Fruit fly (Drosophila melanogaster) whole organism, embryonic: ENCODE measurements around the gene TTLL5.

Experiments used
- Aef1 ChIP-seq: fragments of 200-800 bp; sonication (Bioruptor generic); IDR thresholded peaks from 3 replicates; pipeline ENCODE4 v1.3.6; 2022; ENCODE audit warnings: missing biosample characterization, missing genetic modification characterization
- Bgb ChIP-seq: fragments of 200-800 bp; sonication (Bioruptor generic); IDR thresholded peaks from 2 replicates; pipeline ENCODE4 v1.3.6; 2022; ENCODE audit warnings: missing biosample characterization, missing genetic modification characterization; ENCODE audit not compliant: partially characterized antibody
- CG11723 ChIP-seq: fragments of 200-800 bp; sonication (Bioruptor generic); optimal IDR thresholded peaks from 2 replicates; lab custom pipeline; 2017; ENCODE audit warnings: missing biosample characterization, mild to moderate bottlenecking, missing genetic modification characterization
- CG1233 ChIP-seq: fragments of 200-800 bp; sonication (Bioruptor generic); optimal IDR thresholded peaks from 4 replicates; lab custom pipeline; 2018; ENCODE audit warnings: missing biosample characterization, mild to moderate bottlenecking, missing genetic modification characterization
- CG14710 ChIP-seq: fragments of 200-800 bp; sonication (Bioruptor generic); optimal IDR thresholded peaks from 3 replicates; lab custom pipeline; 2019; ENCODE audit warnings: missing biosample characterization, mild to moderate bottlenecking, missing genetic modification characterization, moderate library complexity
- CG15479 ChIP-seq: fragments of 200-800 bp; sonication (Bioruptor generic); optimal IDR thresholded peaks from 3 replicates; lab custom pipeline; 2019; ENCODE audit warnings: missing biosample characterization, mild to moderate bottlenecking, missing genetic modification characterization, moderate library complexity
- CG1603 ChIP-seq: fragments of 200-800 bp; sonication (Bioruptor generic); optimal IDR thresholded peaks from 2 replicates; lab custom pipeline; 2019; ENCODE audit warnings: missing biosample characterization, mild to moderate bottlenecking, missing genetic modification characterization, moderate library complexity
- CG16779 ChIP-seq: fragments of 200-800 bp; sonication (Bioruptor generic); IDR thresholded peaks from 2 replicates; pipeline ENCODE4 v1.3.6; 2022; ENCODE audit warnings: missing biosample characterization, missing genetic modification characterization
- CG1832 ChIP-seq: fragments of 200-800 bp; sonication (Bioruptor generic); optimal IDR thresholded peaks from 2 replicates; lab custom pipeline; 2017; ENCODE audit warnings: missing biosample characterization, mild to moderate bottlenecking, missing genetic modification characterization, inconsistent platforms
- CG2116 ChIP-seq: fragments of 200-800 bp; sonication (Bioruptor generic); optimal IDR thresholded peaks from 3 replicates; lab custom pipeline; 2018; ENCODE audit warnings: missing biosample characterization, mild to moderate bottlenecking, missing genetic modification characterization
- CG2202 ChIP-seq: fragments of 200-800 bp; sonication (Bioruptor generic); optimal IDR thresholded peaks from 2 replicates; lab custom pipeline; 2018; ENCODE audit warnings: missing biosample characterization, mild to moderate bottlenecking, missing genetic modification characterization
- CG30403 ChIP-seq: fragments of 200-800 bp; sonication (Bioruptor generic); optimal IDR thresholded peaks from 3 replicates; lab custom pipeline; 2016; ENCODE audit warnings: missing biosample characterization, missing genetic modification characterization
- CG32772 ChIP-seq: fragments of 200-800 bp; sonication (Bioruptor generic); IDR thresholded peaks from 2 replicates; pipeline ENCODE4 v1.3.6; 2022; ENCODE audit warnings: missing biosample characterization, missing genetic modification characterization
- CG3281 ChIP-seq: fragments of 200-800 bp; sonication (Bioruptor generic); optimal IDR thresholded peaks from 3 replicates; lab custom pipeline; 2017; ENCODE audit warnings: missing biosample characterization, mild to moderate bottlenecking, missing genetic modification characterization
- CG33557 ChIP-seq: fragments of 200-800 bp; sonication (Bioruptor generic); optimal IDR thresholded peaks from 2 replicates; lab custom pipeline; 2019; ENCODE audit warnings: missing biosample characterization, mild to moderate bottlenecking, missing genetic modification characterization, moderate library complexity
- CG4617 ChIP-seq: fragments of 200-800 bp; sonication (Bioruptor generic); optimal IDR thresholded peaks from 3 replicates; lab custom pipeline; 2016; ENCODE audit warnings: missing biosample characterization, missing genetic modification characterization, borderline replicate concordance
- CG5953 ChIP-seq: fragments of 200-800 bp; sonication (Bioruptor generic); IDR thresholded peaks from 2 replicates; pipeline ENCODE4 v1.3.6; 2022; ENCODE audit warnings: missing biosample characterization, missing genetic modification characterization
- CG6791 ChIP-seq: fragments of 200-800 bp; sonication (Bioruptor generic); IDR thresholded peaks from 3 replicates; pipeline ENCODE4 v1.3.6; 2022; ENCODE audit warnings: missing biosample characterization, missing genetic modification characterization; ENCODE audit not compliant: partially characterized antibody
- CHES-1-like ChIP-seq: fragments of 200-800 bp; sonication (Bioruptor generic); optimal IDR thresholded peaks from 2 replicates; lab custom pipeline; 2016; ENCODE audit warnings: missing biosample characterization, missing genetic modification characterization
- Camta ChIP-seq: fragments of 200-800 bp; sonication (Bioruptor generic); optimal IDR thresholded peaks from 2 replicates; lab custom pipeline; 2016; ENCODE audit warnings: missing biosample characterization, missing genetic modification characterization
- D19A ChIP-seq: fragments of 200-800 bp; optimal IDR thresholded peaks from 3 replicates; lab custom pipeline; 2019; ENCODE audit warnings: missing biosample characterization, mild to moderate bottlenecking, missing genetic modification characterization, moderate library complexity
- Gsc ChIP-seq: fragments of 200-800 bp; sonication (Bioruptor generic); IDR thresholded peaks from 2 replicates; pipeline ENCODE4 v1.3.6; 2022; ENCODE audit warnings: missing biosample characterization, missing genetic modification characterization
- Mes4 ChIP-seq: fragments of 200-800 bp; sonication (Bioruptor generic); optimal IDR thresholded peaks from 2 replicates; lab custom pipeline; 2016; ENCODE audit warnings: missing biosample characterization, missing genetic modification characterization
- NC2β ChIP-seq: fragments of 200-800 bp; sonication (Bioruptor generic); optimal IDR thresholded peaks from 2 replicates; lab custom pipeline; 2016; ENCODE audit warnings: missing biosample characterization, missing genetic modification characterization
- NK7.1 ChIP-seq: fragments of 200-800 bp; sonication (Bioruptor generic); optimal IDR thresholded peaks from 3 replicates; lab custom pipeline; 2016; ENCODE audit warnings: missing biosample characterization, missing genetic modification characterization
- Poxn ChIP-seq: fragments of 200-800 bp; sonication (Bioruptor generic); IDR thresholded peaks from 2 replicates; pipeline ENCODE4 v1.3.6; 2022; ENCODE audit warnings: missing biosample characterization, missing genetic modification characterization
- Scr ChIP-seq: fragments of 200-800 bp; sonication (Bioruptor generic); IDR thresholded peaks from 2 replicates; pipeline ENCODE4 v1.3.6; 2022; ENCODE audit warnings: missing biosample characterization, missing genetic modification characterization; ENCODE audit not compliant: partially characterized antibody
- Stat92E ChIP-seq, 3 experiments: fragments of >200 bp in 2 of 3; fragments of 200-800 bp in 1 of 3; sonication (Bioruptor generic) in 1 of 3; optimal IDR thresholded peaks; 2 replicates each; lab custom pipeline; 2017 to 2019; ENCODE audit warnings: missing biosample characterization in 3 of 3, missing genetic modification characterization in 3 of 3, mild to moderate bottlenecking in 1 of 3, moderate library complexity in 1 of 3
- bbx ChIP-seq: fragments of 200-800 bp; sonication (Bioruptor generic); IDR thresholded peaks from 2 replicates; pipeline ENCODE4 v1.3.6; 2022; ENCODE audit warnings: missing biosample characterization, missing genetic modification characterization; ENCODE audit not compliant: partially characterized antibody
- crc ChIP-seq: fragments of 200-800 bp; sonication (Bioruptor generic); optimal IDR thresholded peaks from 2 replicates; lab custom pipeline; 2016; ENCODE audit warnings: missing biosample characterization, missing genetic modification characterization
- dati ChIP-seq: fragments of 200-800 bp; sonication (Bioruptor generic); IDR thresholded peaks from 2 replicates; pipeline ENCODE4 v1.3.6; 2022; ENCODE audit warnings: missing biosample characterization, missing genetic modification characterization
- dm ChIP-seq: fragments of 200-800 bp; sonication (Bioruptor generic); optimal IDR thresholded peaks from 3 replicates; lab custom pipeline; 2016; ENCODE audit warnings: missing biosample characterization, missing genetic modification characterization
- gce ChIP-seq: fragments of 200-800 bp; sonication (Bioruptor generic); IDR thresholded peaks from 3 replicates; pipeline ENCODE4 v1.3.6; 2022; ENCODE audit warnings: missing biosample characterization, missing genetic modification characterization
- gcm2 ChIP-seq: fragments of 200-800 bp; sonication (Bioruptor generic); optimal IDR thresholded peaks from 2 replicates; lab custom pipeline; 2016; ENCODE audit warnings: missing biosample characterization, missing genetic modification characterization
- hbn ChIP-seq: fragments of 200-800 bp; sonication (Bioruptor generic); IDR thresholded peaks from 2 replicates; pipeline ENCODE4 v1.3.6; 2022; ENCODE audit warnings: missing biosample characterization, missing genetic modification characterization; ENCODE audit not compliant: partially characterized antibody
- lilli ChIP-seq: fragments of 200-800 bp; sonication (Bioruptor generic); optimal IDR thresholded peaks from 3 replicates; lab custom pipeline; 2016; ENCODE audit warnings: missing biosample characterization, missing genetic modification characterization
- nerfin-2 ChIP-seq: fragments of 200-800 bp; sonication (Bioruptor generic); IDR thresholded peaks from 2 replicates; pipeline ENCODE4 v1.3.6; 2022; ENCODE audit warnings: missing biosample characterization, missing genetic modification characterization; ENCODE audit not compliant: partially characterized antibody
- oc ChIP-seq: fragments of 200-800 bp; sonication (Bioruptor generic); optimal IDR thresholded peaks from 2 replicates; lab custom pipeline; 2018; ENCODE audit warnings: missing biosample characterization, mild to moderate bottlenecking, missing genetic modification characterization, moderate library complexity
- otp ChIP-seq: fragments of 200-800 bp; sonication (Bioruptor generic); IDR thresholded peaks from 3 replicates; pipeline ENCODE4, ENCODE4 v1.3.6; 2022; ENCODE audit warnings: missing biosample characterization, missing genetic modification characterization
- pan ChIP-seq, 4 experiments: fragments of >200 bp in 3 of 4; fragments of 200-800 bp in 1 of 4; sonication (Bioruptor generic) in 1 of 4; optimal IDR thresholded peaks in 3 of 4; IDR thresholded peaks in 1 of 4; 2 replicates each; pipeline versions ENCODE4 v1.3.6 to Lab custom; 2017 to 2022; ENCODE audit warnings: missing biosample characterization in 2 of 4, missing genetic modification characterization in 2 of 4, mixed read lengths in 1 of 4
- peb ChIP-seq: fragments of 200-800 bp; sonication (Bioruptor generic); IDR thresholded peaks from 2 replicates; pipeline ENCODE4 v1.3.6; 2022; ENCODE audit warnings: missing biosample characterization, missing genetic modification characterization
- pnt ChIP-seq: fragments of 200-800 bp; sonication (Bioruptor generic); optimal IDR thresholded peaks from 3 replicates; lab custom pipeline; 2016; ENCODE audit warnings: missing biosample characterization, missing genetic modification characterization
- pzg ChIP-seq: fragments of 200-800 bp; sonication (Bioruptor generic); optimal IDR thresholded peaks from 3 replicates; lab custom pipeline; 2018; ENCODE audit warnings: missing biosample characterization, mild to moderate bottlenecking, missing genetic modification characterization, moderate library complexity
- rib ChIP-seq: fragments of 200-800 bp; sonication (Bioruptor generic); IDR thresholded peaks from 2 replicates; pipeline ENCODE4 v1.3.6; 2022; ENCODE audit warnings: missing biosample characterization, missing genetic modification characterization
- schlank ChIP-seq: fragments of 200-800 bp; sonication (Bioruptor generic); optimal IDR thresholded peaks from 2 replicates; lab custom pipeline; 2018; ENCODE audit warnings: missing biosample characterization, mild to moderate bottlenecking, missing genetic modification characterization
- scrt ChIP-seq: fragments of 200-800 bp; sonication (Bioruptor generic); optimal IDR thresholded peaks from 2 replicates; lab custom pipeline; 2018; ENCODE audit warnings: missing biosample characterization, mild to moderate bottlenecking, missing genetic modification characterization, moderate library complexity
- sna ChIP-seq: fragments of 200-800 bp; sonication (Bioruptor generic); IDR thresholded peaks from 2 replicates; pipeline ENCODE4 v1.3.6; 2022; ENCODE audit warnings: missing biosample characterization, missing genetic modification characterization; ENCODE audit not compliant: partially characterized antibody
- tin ChIP-seq: fragments of 200-800 bp; sonication (Bioruptor generic); optimal IDR thresholded peaks from 3 replicates; lab custom pipeline; 2016; ENCODE audit warnings: missing biosample characterization, missing genetic modification characterization
- ttk ChIP-seq: fragments of 200-800 bp; sonication (Bioruptor generic); IDR thresholded peaks from 2 replicates; pipeline ENCODE4 v2.1.2; 2022; ENCODE audit warnings: missing biosample characterization, missing genetic modification characterization
- zf30C ChIP-seq: fragments of 200-800 bp; sonication (Bioruptor generic); optimal IDR thresholded peaks from 3 replicates; lab custom pipeline; 2018; ENCODE audit warnings: missing biosample characterization, mild to moderate bottlenecking, missing genetic modification characterization

TTLL5 gene

dm6 chr3R:25127231-25127689 is 4.5 kb upstream of the TTLL5 start, which contains the start of the genes Mocs2A, Mocs2B and Clbn (continued):
- TF ChIP-seq Stat92E (GFP tag; optimal IDR thresholded peaks at IDR 0.05; lab: Kevin White, UChicago) (no peak), D19A (tag; lab: Kevin White, UChicago) (no peak), CG5953 (GFP tag; lab: Robert Waterston, UW) (no peak), gcm2 (GFP tag; lab: Kevin White, UChicago) (no peak), dm (GFP tag; lab: Kevin White, UChicago) (peak; percentile 62), Gsc (no peak), peb (no peak), Aef1 (GFP tag; lab: Robert Waterston, UW) (no peak), bbx (peak; percentile 62), CG6791 (GFP tag; lab: Robert Waterston, UW) (peak; percentile 66), Mes4 (GFP tag; lab: Kevin White, UChicago) (no peak), Scr (peak; percentile 89), nerfin-2 (GFP tag; lab: Robert Waterston, UW) (peak; percentile 60; the same call in 1 of the 2 replicates), tin (GFP tag; lab: Kevin White, UChicago) (no peak), pzg (GFP tag; lab: Kevin White, UChicago) (peak; percentile 48), otp (GFP tag; lab: Robert Waterston, UW) (no peak), NC2β (GFP tag; lab: Kevin White, UChicago) (no peak), sna (GFP tag; lab: Robert Waterston, UW) (peak; percentile 81), CG4617 (GFP tag; lab: Kevin White, UChicago) (peak; percentile 30), CG16779 (GFP tag; lab: Robert Waterston, UW) (no peak), CG11723 (GFP tag; lab: Kevin White, UChicago) (no peak), CG1603 (tag; lab: Kevin White, UChicago) (peak; percentile 48), CG1233 (GFP tag; lab: Kevin White, UChicago) (no peak), scrt (peak; percentile 81), CG2116 (GFP tag; lab: Kevin White, UChicago) (peak; percentile 53), CG2202 (tag; lab: Kevin White, UChicago) (no peak), pnt (GFP tag; lab: Kevin White, UChicago) (no peak), CG30403 (GFP tag; lab: Kevin White, UChicago) (no peak), Bgb (GFP tag; lab: Robert Waterston, UW) (peak; percentile 69), gce (GFP tag; lab: Robert Waterston, UW) (no peak), oc (tag; lab: Kevin White, UChicago) (no peak), CG3281 (no peak), Camta (GFP tag; lab: Kevin White, UChicago) (no peak), hbn (peak; percentile 81), schlank (tag; lab: Kevin White, UChicago) (no peak), NK7.1 (GFP tag; lab: Kevin White, UChicago) (no peak), lilli (GFP tag; lab: Kevin White, UChicago) (no peak), CG32772 (GFP tag; lab: Robert Waterston, UW) (no peak), dati (no peak), crc (GFP tag; lab: Kevin White, UChicago) (no peak), CG15479 (GFP tag; lab: Kevin White, UChicago) (no peak), rib (GFP tag; lab: Robert Waterston, UW) (no peak), pan (optimal IDR thresholded peaks at IDR 0.05; lab: Kevin White, UChicago) (no peak), pan (GFP tag; optimal IDR thresholded peaks at IDR 0.05 in 1 of 2, IDR thresholded peaks at IDR 0.05 in 1 of 2) (no peak), CG1832 (GFP tag; lab: Kevin White, UChicago) (no peak), CHES-1-like (GFP tag; lab: Kevin White, UChicago) (no peak), ttk (GFP tag; lab: Robert Waterston, UW) (no peak), CG14710 (tag; lab: Kevin White, UChicago) (peak; percentile 28), Poxn (GFP tag; lab: Robert Waterston, UW) (no peak), CG33557 (GFP tag; lab: Kevin White, UChicago) (no peak), zf30C (GFP tag; lab: Kevin White, UChicago) (no peak)
